Fruit fly (Drosophila melanogaster): ENCODE measurements around the gene CG11786.

Gene CG11786

DNA sequence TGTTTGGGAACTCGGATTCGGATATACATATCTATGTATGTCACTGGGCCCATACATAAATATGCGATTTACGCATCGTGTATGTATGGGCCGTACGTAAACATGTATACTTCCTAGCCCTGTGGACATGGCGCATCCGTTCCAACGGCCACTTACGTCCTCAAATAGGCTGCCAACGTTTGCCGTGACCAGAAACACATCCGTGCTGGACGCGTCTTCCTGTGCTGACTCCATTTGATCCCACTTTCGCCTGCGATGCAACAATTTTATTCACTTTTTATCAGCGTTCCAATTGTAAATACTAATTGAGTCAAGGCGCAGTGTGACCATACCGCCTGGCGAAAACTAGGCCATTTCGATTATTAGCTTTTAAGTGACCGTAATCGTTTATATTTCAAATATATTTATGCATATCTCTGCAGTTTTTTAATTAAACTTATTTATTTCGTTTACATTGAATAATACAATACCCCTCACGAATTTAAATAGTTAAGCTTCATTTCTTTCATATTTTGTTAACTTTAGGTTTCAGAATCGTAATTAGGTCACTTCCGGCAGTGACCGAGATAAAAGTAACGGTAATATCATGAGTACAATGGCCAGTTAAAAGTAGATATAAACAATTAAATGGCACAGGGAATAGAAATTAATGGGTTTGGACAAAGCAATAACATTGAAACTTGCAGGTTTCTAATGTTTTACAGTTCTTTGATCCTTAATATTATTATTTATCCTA, 1.1 kb upstream of the CG11786 start, which contains the start of gene 5PtaseI (continued):
- TF ChIP-seq CG10543 (GFP tag; optimal IDR thresholded peaks at IDR 0.05) (no peak), Lpt (GFP tag; optimal IDR thresholded peaks at IDR 0.05) (no peak), CG4282 (GFP tag; optimal IDR thresholded peaks at IDR 0.05) (no peak), CG2875 (GFP tag; optimal IDR thresholded peaks at IDR 0.05) (no peak), jing (GFP tag; optimal IDR thresholded peaks at IDR 0.05) (no peak), Dfd (GFP tag; optimal IDR thresholded peaks at IDR 0.05) (no peak), sima (GFP tag; optimal IDR thresholded peaks at IDR 0.05) (no peak), ewg (GFP tag; optimal IDR thresholded peaks at IDR 0.05) (no peak), ara (GFP tag; IDR thresholded peaks at IDR 0.05) (no peak), CG16813 (GFP tag; IDR thresholded peaks at IDR 0.05; ENCODE audit: partially characterized antibody) (no peak), CG13424 (tag; optimal IDR thresholded peaks at IDR 0.05) (no peak), Rfx (GFP tag; IDR thresholded peaks at IDR 0.05) (no peak), dati (GFP tag; IDR thresholded peaks at IDR 0.05) (no peak), CG6813 (GFP tag; optimal IDR thresholded peaks at IDR 0.05) (no peak), Mes4 (GFP tag; optimal IDR thresholded peaks at IDR 0.05) (no peak), CG14710 (tag; optimal IDR thresholded peaks at IDR 0.05) (peak; percentile 19), CG2889 (GFP tag; IDR thresholded peaks at IDR 0.05) (no peak), CG2120 (GFP tag; optimal IDR thresholded peaks at IDR 0.05) (no peak), Antp (GFP tag; optimal IDR thresholded peaks at IDR 0.05) (no peak), lola (GFP tag; optimal IDR thresholded peaks at IDR 0.05) (no peak), Spps (tag; optimal IDR thresholded peaks at IDR 0.05) (no peak), Taf1 (GFP tag; IDR thresholded peaks at IDR 0.05) (no peak), caup (GFP tag; optimal IDR thresholded peaks at IDR 0.05; ENCODE audit: severe bottlenecking) (no peak), CG11093 (GFP tag; IDR thresholded peaks at IDR 0.05) (no peak), crol (GFP tag; IDR thresholded peaks at IDR 0.05) (no peak), cato (GFP tag; optimal IDR thresholded peaks at IDR 0.05; ENCODE audit: borderline replicate concordance) (no peak), lmd (GFP tag; IDR thresholded peaks at IDR 0.05) (no peak)

DNA sequence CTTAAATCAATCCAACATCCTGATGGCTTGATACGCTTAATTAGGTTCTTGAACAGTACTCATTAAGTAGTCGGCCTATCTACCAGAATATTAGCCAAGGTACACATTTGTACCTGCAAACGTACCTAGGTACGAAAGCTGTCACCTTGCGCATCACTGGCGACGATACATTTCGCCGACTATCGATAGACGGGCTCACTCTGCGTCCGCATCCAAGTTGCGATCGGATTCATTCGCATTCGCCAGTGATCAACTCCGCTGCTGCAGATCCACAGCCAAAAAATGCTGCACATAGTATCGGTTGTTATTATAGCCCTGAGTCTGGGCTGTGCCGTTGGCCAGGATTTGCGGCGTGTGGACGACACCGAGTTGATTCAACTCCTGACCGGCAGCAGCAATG, 1.4 kb downstream of the CG11786 start, which contains the start of gene CG11790:
Gene CG11790, plus strand, starts transcription at position 203 of the 400 bp plus-strand sequence.
- TF ChIP-seq MBD-R2 (GFP tag; IDR thresholded peaks at IDR 0.05): peak; percentile 84
- TF ChIP-seq gt (GFP tag; IDR thresholded peaks at IDR 0.05): no peak
- peak; percentile 10 for TF ChIP-seq CG4617 (GFP tag; optimal IDR thresholded peaks at IDR 0.05; ENCODE audit: borderline replicate concordance)
- TF ChIP-seq CG2116 (GFP tag; optimal IDR thresholded peaks at IDR 0.05): peak; percentile 59
- peak; percentile 46 for TF ChIP-seq HmgZ (tag; optimal IDR thresholded peaks at IDR 0.05)
- peak; percentile 2 for TF ChIP-seq Deaf1 (tag; optimal IDR thresholded peaks at IDR 0.05)
- TF ChIP-seq pzg (GFP tag; optimal IDR thresholded peaks at IDR 0.05): peak; percentile 63
- no peak for TF ChIP-seq CG16779 (GFP tag; IDR thresholded peaks at IDR 0.05)
- peak; percentile 85 for TF ChIP-seq CG7963 (GFP tag; IDR thresholded peaks at IDR 0.05; ENCODE audit: partially characterized antibody)
- TF ChIP-seq TFAM (GFP tag; optimal IDR thresholded peaks at IDR 0.05): no peak
- TF ChIP-seq Doc3 (GFP tag; IDR thresholded peaks at IDR 0.05; ENCODE audit: partially characterized antibody): peak; percentile 85
- no peak for TF ChIP-seq Neu2 (GFP tag; optimal IDR thresholded peaks at IDR 0.05; ENCODE audit: borderline replicate concordance)
- TF ChIP-seq unc-4 (GFP tag; IDR thresholded peaks at IDR 0.05; ENCODE audit: partially characterized antibody): peak; percentile 80
- no peak for TF ChIP-seq CG13424 (tag; optimal IDR thresholded peaks at IDR 0.05)
- no peak for TF ChIP-seq oc (tag; optimal IDR thresholded peaks at IDR 0.05)
- TF ChIP-seq CG32772 (GFP tag; IDR thresholded peaks at IDR 0.05): no peak
- TF ChIP-seq ssp (GFP tag; IDR thresholded peaks at IDR 0.05): no peak
- no peak for TF ChIP-seq crol (GFP tag; IDR thresholded peaks at IDR 0.05)
- TF ChIP-seq al (GFP tag; IDR thresholded peaks at IDR 0.05): no peak
- TF ChIP-seq Dll (GFP tag; IDR thresholded peaks at IDR 0.05; ENCODE audit: partially characterized antibody): peak; percentile 84
- TF ChIP-seq ash1 (GFP tag; optimal IDR thresholded peaks at IDR 0.05): no peak
- TF ChIP-seq CG34224 (GFP tag; IDR thresholded peaks at IDR 0.05; ENCODE audit: partially characterized antibody): peak; percentile 77
- TF ChIP-seq Dp (GFP tag; optimal IDR thresholded peaks at IDR 0.05): peak; percentile 7
- no peak for TF ChIP-seq HHEX (GFP tag; optimal IDR thresholded peaks at IDR 0.05)

Measured in whole organism, embryonic.